Fruit fly (Drosophila melanogaster) whole organism, prepupa: ENCODE results near the gene mRpS18C.

Source experiments
- CG10631 ChIP-seq: fragments of 200-800 bp; sonication (Bioruptor generic); optimal IDR thresholded peaks from 2 replicates; lab custom pipeline; 2016; ENCODE audit warnings: missing biosample characterization, missing genetic modification characterization
- CG11294 ChIP-seq: fragments of 200-800 bp; sonication (Bioruptor generic); IDR thresholded peaks from 2 replicates; pipeline ENCODE4 v1.3.6; 2022; ENCODE audit warnings: missing biosample characterization, missing genetic modification characterization
- CG11762 ChIP-seq: fragments of 200-800 bp; sonication (Bioruptor generic); optimal IDR thresholded peaks from 3 replicates; lab custom pipeline; 2016; ENCODE audit warnings: missing biosample characterization, missing genetic modification characterization; ENCODE audit not compliant: insufficient read depth
- CG11902 ChIP-seq: fragments of 200-800 bp; sonication (Bioruptor generic); optimal IDR thresholded peaks from 3 replicates; lab custom pipeline; 2016; ENCODE audit warnings: missing biosample characterization, missing genetic modification characterization
- CG15336 ChIP-seq: fragments of 200-800 bp; sonication (Bioruptor generic); IDR thresholded peaks from 2 replicates; pipeline ENCODE4 v1.3.6; 2022; ENCODE audit warnings: missing biosample characterization, missing genetic modification characterization
- CG1621 ChIP-seq: fragments of 200-800 bp; sonication (Bioruptor generic); optimal IDR thresholded peaks from 3 replicates; lab custom pipeline; 2018; ENCODE audit warnings: missing biosample characterization, mild to moderate bottlenecking, missing genetic modification characterization
- CG16779 ChIP-seq: fragments of 200-800 bp; sonication (Bioruptor generic); optimal IDR thresholded peaks from 3 replicates; lab custom pipeline; 2017; ENCODE audit warnings: missing biosample characterization, mild to moderate bottlenecking, missing genetic modification characterization
- CG3032 ChIP-seq: fragments of 200-800 bp; optimal IDR thresholded peaks from 2 replicates; lab custom pipeline; 2019; ENCODE audit warnings: missing biosample characterization, mild to moderate bottlenecking, missing genetic modification characterization, moderate library complexity
- CG31627 ChIP-seq: fragments of 200-800 bp; sonication (Bioruptor generic); optimal IDR thresholded peaks from 3 replicates; lab custom pipeline; 2016; ENCODE audit warnings: missing biosample characterization, missing genetic modification characterization
- CG32006 ChIP-seq: fragments of 200-800 bp; sonication (Bioruptor generic); optimal IDR thresholded peaks from 3 replicates; lab custom pipeline; 2017; ENCODE audit warnings: missing biosample characterization, mild to moderate bottlenecking, missing genetic modification characterization
- CG3919 ChIP-seq: fragments of 200-800 bp; sonication (Bioruptor generic); optimal IDR thresholded peaks from 3 replicates; lab custom pipeline; 2016; ENCODE audit warnings: missing biosample characterization, missing genetic modification characterization
- CG4318 ChIP-seq: fragments of 200-800 bp; sonication (Bioruptor generic); optimal IDR thresholded peaks from 3 replicates; lab custom pipeline; 2017; ENCODE audit warnings: missing biosample characterization, mild to moderate bottlenecking, missing genetic modification characterization
- CG6163 ChIP-seq: fragments of 200-800 bp; sonication (Bioruptor generic); IDR thresholded peaks from 3 replicates; pipeline ENCODE4 v1.3.6; 2022; ENCODE audit warnings: missing biosample characterization, missing genetic modification characterization
- CG6276 ChIP-seq: fragments of 200-800 bp; sonication (Bioruptor generic); optimal IDR thresholded peaks from 2 replicates; lab custom pipeline; 2017; ENCODE audit warnings: missing biosample characterization, mild to moderate bottlenecking, missing genetic modification characterization
- CG6854 ChIP-seq: fragments of 200-800 bp; sonication (Bioruptor generic); optimal IDR thresholded peaks from 2 replicates; lab custom pipeline; 2017; ENCODE audit warnings: missing biosample characterization, mild to moderate bottlenecking, missing genetic modification characterization
- CG7368 ChIP-seq: fragments of 200-800 bp; sonication (Bioruptor generic); optimal IDR thresholded peaks from 3 replicates; lab custom pipeline; 2016; ENCODE audit warnings: missing biosample characterization, missing genetic modification characterization
- CG8119 ChIP-seq: fragments of 200-800 bp; sonication (Bioruptor generic); IDR thresholded peaks from 3 replicates; pipeline ENCODE4 v1.3.6; 2022; ENCODE audit warnings: missing biosample characterization, missing genetic modification characterization
- CG8632 ChIP-seq: fragments of 200-800 bp; sonication (Bioruptor generic); optimal IDR thresholded peaks from 3 replicates; lab custom pipeline; 2016; ENCODE audit warnings: missing biosample characterization, missing genetic modification characterization
- CG9139 ChIP-seq: fragments of 200-800 bp; sonication (Bioruptor generic); optimal IDR thresholded peaks from 3 replicates; lab custom pipeline; 2017; ENCODE audit warnings: missing biosample characterization, mild to moderate bottlenecking, missing genetic modification characterization
- Eip93F ChIP-seq: fragments of 200-800 bp; sonication (Bioruptor generic); optimal IDR thresholded peaks from 2 replicates; lab custom pipeline; 2016; ENCODE audit warnings: missing biosample characterization, mild to moderate bottlenecking, missing genetic modification characterization
- Ets21C ChIP-seq: fragments of 200-800 bp; sonication (Bioruptor generic); optimal IDR thresholded peaks from 3 replicates; lab custom pipeline; 2016; ENCODE audit warnings: missing biosample characterization, missing genetic modification characterization
- Ets96B ChIP-seq: fragments of 200-800 bp; optimal IDR thresholded peaks from 2 replicates; lab custom pipeline; 2019; ENCODE audit warnings: missing biosample characterization, mild to moderate bottlenecking, missing genetic modification characterization, moderate library complexity
- Gug ChIP-seq: fragments of 200-800 bp; sonication (Bioruptor generic); IDR thresholded peaks from 2 replicates; pipeline ENCODE4 v1.3.6; 2022; ENCODE audit warnings: missing biosample characterization, missing genetic modification characterization
- Hr39 ChIP-seq: fragments of 200-800 bp; sonication (Bioruptor generic); optimal IDR thresholded peaks from 2 replicates; lab custom pipeline; 2016; ENCODE audit warnings: missing biosample characterization, missing genetic modification characterization
- Lpt ChIP-seq: fragments of 200-800 bp; sonication (Bioruptor generic); optimal IDR thresholded peaks from 3 replicates; lab custom pipeline; 2016; ENCODE audit warnings: missing biosample characterization, missing genetic modification characterization
- Met ChIP-seq: fragments of 200-800 bp; sonication (Bioruptor generic); optimal IDR thresholded peaks from 3 replicates; lab custom pipeline; 2016; ENCODE audit warnings: missing biosample characterization, missing genetic modification characterization
- OdsH ChIP-seq: fragments of 200-800 bp; sonication (Bioruptor generic); optimal IDR thresholded peaks from 3 replicates; lab custom pipeline; 2016; ENCODE audit warnings: missing biosample characterization, missing genetic modification characterization
- Smox ChIP-seq: fragments of 200-800 bp; sonication (Bioruptor generic); optimal IDR thresholded peaks from 3 replicates; lab custom pipeline; 2016; ENCODE audit warnings: missing biosample characterization, missing genetic modification characterization
- Sox102F ChIP-seq: fragments of 200-800 bp; sonication (Bioruptor generic); optimal IDR thresholded peaks from 2 replicates; lab custom pipeline; 2016; ENCODE audit warnings: missing biosample characterization, mild to moderate bottlenecking, missing genetic modification characterization
- Sox14 ChIP-seq: fragments of 200-800 bp; sonication (Bioruptor generic); optimal IDR thresholded peaks from 3 replicates; lab custom pipeline; 2016; ENCODE audit warnings: missing biosample characterization, missing genetic modification characterization
- Sox15 ChIP-seq: fragments of 200-800 bp; sonication (Bioruptor generic); optimal IDR thresholded peaks from 3 replicates; lab custom pipeline; 2016; ENCODE audit warnings: missing biosample characterization, missing genetic modification characterization
- achi ChIP-seq: fragments of 200-800 bp; sonication (Bioruptor generic); optimal IDR thresholded peaks from 3 replicates; lab custom pipeline; 2016; ENCODE audit warnings: missing biosample characterization, missing genetic modification characterization
- acj6 ChIP-seq: fragments of 200-800 bp; sonication (Bioruptor generic); optimal IDR thresholded peaks from 3 replicates; lab custom pipeline; 2016; ENCODE audit warnings: missing biosample characterization, missing genetic modification characterization
- cyc ChIP-seq: fragments of 200-800 bp; sonication (Bioruptor generic); optimal IDR thresholded peaks from 3 replicates; lab custom pipeline; 2016; ENCODE audit warnings: missing biosample characterization, missing genetic modification characterization
- dsx ChIP-seq: fragments of 200-800 bp; optimal IDR thresholded peaks from 3 replicates; lab custom pipeline; 2019; ENCODE audit warnings: missing biosample characterization, mild to moderate bottlenecking, missing genetic modification characterization, moderate library complexity; ENCODE audit not compliant: poor library complexity, severe bottlenecking
- eg ChIP-seq: fragments of 200-800 bp; sonication (Bioruptor generic); IDR thresholded peaks from 3 replicates; pipeline ENCODE4 v1.3.6; 2022; ENCODE audit warnings: missing biosample characterization, missing genetic modification characterization
- fd85E ChIP-seq: fragments of 200-800 bp; sonication (Bioruptor generic); optimal IDR thresholded peaks from 3 replicates; lab custom pipeline; 2016; ENCODE audit warnings: missing biosample characterization, missing genetic modification characterization
- fkh ChIP-seq: fragments of 200-800 bp; sonication (Bioruptor generic); optimal IDR thresholded peaks from 3 replicates; lab custom pipeline; 2017; ENCODE audit warnings: missing biosample characterization, mild to moderate bottlenecking, missing genetic modification characterization, moderate library complexity
- lz ChIP-seq: fragments of 200-800 bp; sonication (Bioruptor generic); optimal IDR thresholded peaks from 3 replicates; lab custom pipeline; 2016; ENCODE audit warnings: missing biosample characterization, missing genetic modification characterization
- net ChIP-seq: fragments of 200-800 bp; sonication (Bioruptor generic); optimal IDR thresholded peaks from 3 replicates; lab custom pipeline; 2016; ENCODE audit warnings: missing biosample characterization, missing genetic modification characterization
- salr ChIP-seq, 2 experiments: fragments of 200-800 bp; sonication (Bioruptor generic); optimal IDR thresholded peaks; 3 replicates each; lab custom pipeline; 2016 to 2018; ENCODE audit warnings: missing biosample characterization in 2 of 2, missing genetic modification characterization in 2 of 2, mild to moderate bottlenecking in 1 of 2
- spab ChIP-seq: fragments of 200-800 bp; sonication (Bioruptor generic); optimal IDR thresholded peaks from 2 replicates; lab custom pipeline; 2017; ENCODE audit warnings: missing biosample characterization, mild to moderate bottlenecking, missing genetic modification characterization, missing genetic modification reagents
- svp ChIP-seq: fragments of 200-800 bp; sonication (Bioruptor generic); peaks from one replicate; lab custom pipeline; 2016; ENCODE audit warnings: missing biosample characterization, missing genetic modification characterization
- topi ChIP-seq: fragments of 200-800 bp; sonication (Bioruptor generic); optimal IDR thresholded peaks from 3 replicates; lab custom pipeline; 2016; ENCODE audit warnings: missing biosample characterization, missing genetic modification characterization

mRpS18C gene

DNA sequence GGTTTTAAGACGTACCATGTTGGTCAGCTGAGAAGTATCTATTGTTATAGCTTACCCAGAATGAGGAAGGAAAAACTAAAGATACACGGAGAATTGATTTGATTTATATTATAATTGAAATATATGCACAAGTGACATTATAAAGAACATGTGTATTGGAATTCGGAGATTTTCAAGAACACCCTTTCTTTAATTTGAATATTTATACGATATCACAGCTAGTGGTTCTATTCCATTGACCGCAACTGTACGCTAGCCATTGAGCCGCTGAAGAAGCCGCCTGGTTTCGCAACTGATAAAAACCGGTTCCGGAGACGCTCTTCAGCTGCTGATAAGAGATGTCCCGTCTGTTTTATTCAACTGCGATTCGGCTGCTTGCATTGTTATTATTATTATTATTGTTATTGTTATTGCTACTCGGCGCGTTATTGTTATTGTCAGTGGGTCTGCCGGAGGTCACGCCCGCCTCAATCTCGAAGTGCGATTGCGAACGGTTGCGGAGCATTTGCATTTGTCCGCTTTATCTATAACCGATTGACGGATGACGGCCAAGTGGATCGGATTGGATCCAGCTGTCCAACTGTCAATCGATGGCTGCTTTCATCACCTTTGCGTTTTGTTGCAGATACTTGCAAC is 38.0 kb downstream of the mRpS18C start (continued):
- TF ChIP-seq CG8119 (GFP tag; lab: Robert Waterston, UW) (peak; percentile 54; the same call in 1 of the 3 replicates), Ets96B (tag; lab: Kevin White, UChicago) (peak; percentile 53), CG4318 (no peak), Met (GFP tag; lab: Kevin White, UChicago) (peak; percentile 59), Hr39 (peak; percentile 27), CG16779 (tag; lab: Kevin White, UChicago) (peak; percentile 18), OdsH (GFP tag; lab: Kevin White, UChicago) (peak; percentile 61), CG8632 (GFP tag; lab: Kevin White, UChicago) (peak; percentile 64), CG31627 (GFP tag; lab: Kevin White, UChicago) (peak; percentile 31), Lpt (GFP tag; lab: Kevin White, UChicago) (peak; percentile 45), Ets21C (GFP tag; lab: Kevin White, UChicago) (no peak), CG10631 (GFP tag; lab: Kevin White, UChicago) (peak; percentile 62), Sox102F (GFP tag; lab: Kevin White, UChicago) (peak; percentile 45), svp (GFP tag; lab: Kevin White, UChicago) (peak; percentile 98), CG9139 (GFP tag; lab: Kevin White, UChicago) (peak; percentile 25), cyc (GFP tag; lab: Kevin White, UChicago) (peak; percentile 6), CG1621 (tag; lab: Kevin White, UChicago) (peak; percentile 46), topi (peak; percentile 55), CG6276 (GFP tag; lab: Kevin White, UChicago) (peak; percentile 48), CG11294 (GFP tag; lab: Robert Waterston, UW) (no peak), salr (GFP tag; optimal IDR thresholded peaks at IDR 0.05; lab: Kevin White, UChicago) (peak in 1 of 2 experiments; percentile 29), spab (peak; percentile 43), CG6163 (GFP tag; lab: Robert Waterston, UW) (peak; percentile 71), CG32006 (GFP tag; lab: Kevin White, UChicago) (peak; percentile 71), Sox14 (GFP tag; lab: Kevin White, UChicago) (peak; percentile 48), CG15336 (peak; percentile 67), CG11902 (peak; percentile 24), Eip93F (GFP tag; lab: Kevin White, UChicago) (no peak), net (GFP tag; lab: Kevin White, UChicago) (peak; percentile 36), CG3032 (tag; lab: Kevin White, UChicago) (peak; percentile 52), CG11762 (GFP tag; lab: Kevin White, UChicago) (peak; percentile 43), eg (GFP tag; lab: Robert Waterston, UW) (peak; percentile 71), CG3919 (peak; percentile 49), CG7368 (GFP tag; lab: Kevin White, UChicago) (peak; percentile 24)

dm6 chr3R:30464244-30464643 is 40.5 kb downstream of the mRpS18C start:
- TF ChIP-seq svp (GFP tag; lab: Kevin White, UChicago) (no peak), lz (GFP tag; lab: Kevin White, UChicago) (no peak), acj6 (no peak), CG10631 (GFP tag; lab: Kevin White, UChicago) (no peak), CG6276 (GFP tag; lab: Kevin White, UChicago) (no peak), CG3919 (no peak), CG15336 (no peak), CG8119 (GFP tag; lab: Robert Waterston, UW) (no peak), CG1621 (tag; lab: Kevin White, UChicago) (no peak), CG9139 (GFP tag; lab: Kevin White, UChicago) (no peak)

dm6 chr3R:30465775-30466494 is 42.2 kb downstream of the mRpS18C start, which contains the start of gene PH4alphaEFB:
PH4alphaEFB (plus strand) TSS chr3R:30466050.
- peak; percentile 37 for TF ChIP-seq Sox14 (GFP tag; lab: Kevin White, UChicago)
- TF ChIP-seq dsx (GFP tag; lab: Kevin White, UChicago): peak; percentile 62
- peak; percentile 11; the same call in 1 of the 3 replicates for TF ChIP-seq CG6163 (GFP tag; lab: Robert Waterston, UW)
- peak; percentile 15 for TF ChIP-seq fd85E (GFP tag; lab: Kevin White, UChicago)
- TF ChIP-seq CG16779 (tag; lab: Kevin White, UChicago): no peak
- no peak for TF ChIP-seq Lpt (GFP tag; lab: Kevin White, UChicago)
- TF ChIP-seq CG11294 (GFP tag; lab: Robert Waterston, UW): no peak
- TF ChIP-seq Ets21C (GFP tag; lab: Kevin White, UChicago): no peak
- peak; percentile 41 for TF ChIP-seq CG9139 (GFP tag; lab: Kevin White, UChicago)
- peak; percentile 11 for TF ChIP-seq CG6854 (GFP tag; lab: Kevin White, UChicago)
- TF ChIP-seq CG15336: no peak
- peak; percentile 49 for TF ChIP-seq fkh
- TF ChIP-seq Gug (GFP tag; lab: Robert Waterston, UW): no peak
- TF ChIP-seq CG11762 (GFP tag; lab: Kevin White, UChicago): no peak
- no peak for TF ChIP-seq achi (GFP tag; lab: Kevin White, UChicago)
- TF ChIP-seq OdsH (GFP tag; lab: Kevin White, UChicago): no peak
- TF ChIP-seq Hr39: no peak
- TF ChIP-seq Smox: no peak
- no peak for TF ChIP-seq Sox15
